Worm (Caenorhabditis elegans) whole organism, midembryonic: Measurements from ENCODE around the gene ceh-82.

ENCODE experiments used
- T22C8.4 ChIP-seq: fragments of 200-800 bp; sonication (Bioruptor generic); IDR thresholded peaks from 2 replicates; pipeline ENCODE4 v1.3.6; 2022; ENCODE audit warnings: missing genetic modification characterization, missing compliant biosample characterization
- cog-1 ChIP-seq: sonication (generic microtip); optimal IDR thresholded peaks from 2 replicates; lab custom pipeline; 2016; ENCODE audit warnings: missing genetic modification characterization, missing compliant biosample characterization
- flt-1 ChIP-seq: fragments of 200-800 bp; sonication (Bioruptor generic); IDR thresholded peaks from 2 replicates; pipeline ENCODE4 v1.3.6; 2022; ENCODE audit warnings: missing genetic modification characterization, missing compliant biosample characterization
- klf-2 ChIP-seq: fragments of 200-800 bp; sonication (Bioruptor generic); conservative IDR thresholded peaks from 2 replicates; pipeline ENCODE4 v1.3.6; 2022; ENCODE audit warnings: missing genetic modification reagents, missing genetic modification characterization, missing compliant biosample characterization
- med-1 ChIP-seq: sonication (generic microtip); optimal IDR thresholded peaks from 2 replicates; lab custom pipeline; 2017; ENCODE audit warnings: missing genetic modification characterization, mild to moderate bottlenecking, missing compliant biosample characterization, antibody characterized with exemption, missing genetic modification reagents; ENCODE audit not compliant: insufficient read depth
- ref-1 ChIP-seq: fragments of 200-800 bp; sonication (Bioruptor generic); conservative IDR thresholded peaks from 2 replicates; pipeline ENCODE4 v1.3.6; 2022; ENCODE audit warnings: missing genetic modification reagents, missing genetic modification characterization, missing compliant biosample characterization
- ztf-23 ChIP-seq: fragments of 200-800 bp; sonication (Bioruptor generic); IDR thresholded peaks from 2 replicates; pipeline ENCODE4 v1.3.6; 2022; ENCODE audit warnings: missing genetic modification reagents, missing genetic modification characterization, missing compliant biosample characterization
- ztf-29 ChIP-seq: fragments of 200-800 bp; sonication (Bioruptor generic); IDR thresholded peaks from 2 replicates; pipeline ENCODE4 v1.3.6; 2022; ENCODE audit warnings: missing genetic modification reagents, missing genetic modification characterization, missing compliant biosample characterization

- TF ChIP-seq ref-1 (GFP tag; lab: Robert Waterston, UW) (no peak), T22C8.4 (GFP tag; lab: Robert Waterston, UW) (no peak), med-1 (GFP tag; lab: Kevin White, UChicago) (no peak), flt-1 (GFP tag; lab: Robert Waterston, UW) (no peak), cog-1 (no peak), klf-2 (GFP tag; lab: Robert Waterston, UW) (no peak), ztf-29 (GFP tag; lab: Robert Waterston, UW) (no peak), ztf-23 (GFP tag; lab: Robert Waterston, UW) (no peak)
These were observed 25.6 kb upstream of the ceh-82 start, which contains the start of gene sdz-18 for ce11 chrII:1706385-1706784.
